Fruit fly (Drosophila melanogaster) whole organism, prepupa: Measurements from ENCODE around the gene CG2217.

Experiments used
- Blimp-1 ChIP-seq: fragments of 200-800 bp; sonication (Bioruptor generic); optimal IDR thresholded peaks from 3 replicates; lab custom pipeline; 2017; ENCODE audit warnings: missing biosample characterization, missing genetic modification characterization, mild to moderate bottlenecking, moderate library complexity, missing genetic modification reagents
- CG10631 ChIP-seq: fragments of 200-800 bp; sonication (Bioruptor generic); optimal IDR thresholded peaks from 2 replicates; lab custom pipeline; 2016; ENCODE audit warnings: missing biosample characterization, missing genetic modification characterization
- CG10669 ChIP-seq: fragments of 200-800 bp; sonication (Bioruptor generic); optimal IDR thresholded peaks from 3 replicates; lab custom pipeline; 2018; ENCODE audit warnings: missing biosample characterization, mild to moderate bottlenecking, missing genetic modification characterization, moderate library complexity
- CG11294 ChIP-seq: fragments of 200-800 bp; sonication (Bioruptor generic); IDR thresholded peaks from 2 replicates; pipeline ENCODE4 v1.3.6; 2022; ENCODE audit warnings: missing biosample characterization, missing genetic modification characterization
- CG11762 ChIP-seq: fragments of 200-800 bp; sonication (Bioruptor generic); optimal IDR thresholded peaks from 3 replicates; lab custom pipeline; 2016; ENCODE audit warnings: missing biosample characterization, missing genetic modification characterization; ENCODE audit not compliant: insufficient read depth
- CG11902 ChIP-seq: fragments of 200-800 bp; sonication (Bioruptor generic); optimal IDR thresholded peaks from 3 replicates; lab custom pipeline; 2016; ENCODE audit warnings: missing biosample characterization, missing genetic modification characterization
- CG15336 ChIP-seq: fragments of 200-800 bp; sonication (Bioruptor generic); IDR thresholded peaks from 2 replicates; pipeline ENCODE4 v1.3.6; 2022; ENCODE audit warnings: missing biosample characterization, missing genetic modification characterization
- CG1621 ChIP-seq: fragments of 200-800 bp; sonication (Bioruptor generic); optimal IDR thresholded peaks from 3 replicates; lab custom pipeline; 2018; ENCODE audit warnings: missing biosample characterization, mild to moderate bottlenecking, missing genetic modification characterization
- CG16779 ChIP-seq: fragments of 200-800 bp; sonication (Bioruptor generic); optimal IDR thresholded peaks from 3 replicates; lab custom pipeline; 2017; ENCODE audit warnings: missing biosample characterization, mild to moderate bottlenecking, missing genetic modification characterization
- CG31627 ChIP-seq: fragments of 200-800 bp; sonication (Bioruptor generic); optimal IDR thresholded peaks from 3 replicates; lab custom pipeline; 2016; ENCODE audit warnings: missing biosample characterization, missing genetic modification characterization
- CG34406 ChIP-seq: fragments of 200-800 bp; sonication (Bioruptor generic); optimal IDR thresholded peaks from 3 replicates; lab custom pipeline; 2016; ENCODE audit warnings: missing biosample characterization, missing genetic modification characterization
- CG3919 ChIP-seq: fragments of 200-800 bp; sonication (Bioruptor generic); optimal IDR thresholded peaks from 3 replicates; lab custom pipeline; 2016; ENCODE audit warnings: missing biosample characterization, missing genetic modification characterization
- CG6163 ChIP-seq: fragments of 200-800 bp; sonication (Bioruptor generic); IDR thresholded peaks from 3 replicates; pipeline ENCODE4 v1.3.6; 2022; ENCODE audit warnings: missing biosample characterization, missing genetic modification characterization
- CG6276 ChIP-seq: fragments of 200-800 bp; sonication (Bioruptor generic); optimal IDR thresholded peaks from 2 replicates; lab custom pipeline; 2017; ENCODE audit warnings: missing biosample characterization, mild to moderate bottlenecking, missing genetic modification characterization
- CG6808 ChIP-seq: fragments of 200-800 bp; sonication (Bioruptor generic); optimal IDR thresholded peaks from 3 replicates; lab custom pipeline; 2017; ENCODE audit warnings: missing biosample characterization, missing genetic modification characterization, mild to moderate bottlenecking, moderate library complexity, missing genetic modification reagents
- CG6854 ChIP-seq: fragments of 200-800 bp; sonication (Bioruptor generic); optimal IDR thresholded peaks from 2 replicates; lab custom pipeline; 2017; ENCODE audit warnings: missing biosample characterization, mild to moderate bottlenecking, missing genetic modification characterization
- CG7368 ChIP-seq: fragments of 200-800 bp; sonication (Bioruptor generic); optimal IDR thresholded peaks from 3 replicates; lab custom pipeline; 2016; ENCODE audit warnings: missing biosample characterization, missing genetic modification characterization
- CG8119 ChIP-seq: fragments of 200-800 bp; sonication (Bioruptor generic); IDR thresholded peaks from 3 replicates; pipeline ENCODE4 v1.3.6; 2022; ENCODE audit warnings: missing biosample characterization, missing genetic modification characterization
- CG8632 ChIP-seq: fragments of 200-800 bp; sonication (Bioruptor generic); optimal IDR thresholded peaks from 3 replicates; lab custom pipeline; 2016; ENCODE audit warnings: missing biosample characterization, missing genetic modification characterization
- CG9139 ChIP-seq: fragments of 200-800 bp; sonication (Bioruptor generic); optimal IDR thresholded peaks from 3 replicates; lab custom pipeline; 2017; ENCODE audit warnings: missing biosample characterization, mild to moderate bottlenecking, missing genetic modification characterization
- Eip75B ChIP-seq: fragments of 200-800 bp; sonication (Bioruptor generic); optimal IDR thresholded peaks from 3 replicates; lab custom pipeline; 2016; ENCODE audit warnings: missing biosample characterization, missing genetic modification characterization
- Eip78C ChIP-seq: fragments of 200-800 bp; sonication (Bioruptor generic); peaks from one replicate; lab custom pipeline; 2016; ENCODE audit warnings: missing biosample characterization, missing genetic modification characterization
- Eip93F ChIP-seq: fragments of 200-800 bp; sonication (Bioruptor generic); optimal IDR thresholded peaks from 2 replicates; lab custom pipeline; 2016; ENCODE audit warnings: missing biosample characterization, mild to moderate bottlenecking, missing genetic modification characterization
- Ets21C ChIP-seq: fragments of 200-800 bp; sonication (Bioruptor generic); optimal IDR thresholded peaks from 3 replicates; lab custom pipeline; 2016; ENCODE audit warnings: missing biosample characterization, missing genetic modification characterization
- Ets96B ChIP-seq: fragments of 200-800 bp; optimal IDR thresholded peaks from 2 replicates; lab custom pipeline; 2019; ENCODE audit warnings: missing biosample characterization, mild to moderate bottlenecking, missing genetic modification characterization, moderate library complexity
- Gug ChIP-seq: fragments of 200-800 bp; sonication (Bioruptor generic); IDR thresholded peaks from 2 replicates; pipeline ENCODE4 v1.3.6; 2022; ENCODE audit warnings: missing biosample characterization, missing genetic modification characterization
- Hr38 ChIP-seq: sonication (Bioruptor generic); optimal IDR thresholded peaks from 2 replicates; lab custom pipeline; 2016; ENCODE audit warnings: missing biosample characterization, missing genetic modification characterization
- Hr39 ChIP-seq: fragments of 200-800 bp; sonication (Bioruptor generic); optimal IDR thresholded peaks from 2 replicates; lab custom pipeline; 2016; ENCODE audit warnings: missing biosample characterization, missing genetic modification characterization
- Hr4 ChIP-seq: fragments of 200-800 bp; sonication (Bioruptor generic); optimal IDR thresholded peaks from 3 replicates; lab custom pipeline; 2016; ENCODE audit warnings: missing biosample characterization, missing genetic modification characterization
- Lpt ChIP-seq: fragments of 200-800 bp; sonication (Bioruptor generic); optimal IDR thresholded peaks from 3 replicates; lab custom pipeline; 2016; ENCODE audit warnings: missing biosample characterization, missing genetic modification characterization
- OdsH ChIP-seq: fragments of 200-800 bp; sonication (Bioruptor generic); optimal IDR thresholded peaks from 3 replicates; lab custom pipeline; 2016; ENCODE audit warnings: missing biosample characterization, missing genetic modification characterization
- Sox15 ChIP-seq: fragments of 200-800 bp; sonication (Bioruptor generic); optimal IDR thresholded peaks from 3 replicates; lab custom pipeline; 2016; ENCODE audit warnings: missing biosample characterization, missing genetic modification characterization
- acj6 ChIP-seq: fragments of 200-800 bp; sonication (Bioruptor generic); optimal IDR thresholded peaks from 3 replicates; lab custom pipeline; 2016; ENCODE audit warnings: missing biosample characterization, missing genetic modification characterization
- cyc ChIP-seq: fragments of 200-800 bp; sonication (Bioruptor generic); optimal IDR thresholded peaks from 3 replicates; lab custom pipeline; 2016; ENCODE audit warnings: missing biosample characterization, missing genetic modification characterization
- eg ChIP-seq: fragments of 200-800 bp; sonication (Bioruptor generic); IDR thresholded peaks from 3 replicates; pipeline ENCODE4 v1.3.6; 2022; ENCODE audit warnings: missing biosample characterization, missing genetic modification characterization
- esn ChIP-seq: fragments of 200-800 bp; sonication (Bioruptor generic); optimal IDR thresholded peaks from 2 replicates; lab custom pipeline; 2016; ENCODE audit warnings: missing biosample characterization, mild to moderate bottlenecking, missing genetic modification characterization, moderate library complexity
- fd59A ChIP-seq: fragments of 200-800 bp; sonication (Bioruptor generic); optimal IDR thresholded peaks from 2 replicates; lab custom pipeline; 2017; ENCODE audit warnings: missing biosample characterization, mild to moderate bottlenecking, missing genetic modification characterization, missing genetic modification reagents
- fd85E ChIP-seq: fragments of 200-800 bp; sonication (Bioruptor generic); optimal IDR thresholded peaks from 3 replicates; lab custom pipeline; 2016; ENCODE audit warnings: missing biosample characterization, missing genetic modification characterization
- fkh ChIP-seq: fragments of 200-800 bp; sonication (Bioruptor generic); optimal IDR thresholded peaks from 3 replicates; lab custom pipeline; 2017; ENCODE audit warnings: missing biosample characterization, mild to moderate bottlenecking, missing genetic modification characterization, moderate library complexity
- lz ChIP-seq: fragments of 200-800 bp; sonication (Bioruptor generic); optimal IDR thresholded peaks from 3 replicates; lab custom pipeline; 2016; ENCODE audit warnings: missing biosample characterization, missing genetic modification characterization
- net ChIP-seq: fragments of 200-800 bp; sonication (Bioruptor generic); optimal IDR thresholded peaks from 3 replicates; lab custom pipeline; 2016; ENCODE audit warnings: missing biosample characterization, missing genetic modification characterization
- pdm3 ChIP-seq: fragments of 200-800 bp; sonication (Bioruptor generic); optimal IDR thresholded peaks from 3 replicates; lab custom pipeline; 2016; ENCODE audit warnings: missing biosample characterization, missing genetic modification characterization
- spab ChIP-seq: fragments of 200-800 bp; sonication (Bioruptor generic); optimal IDR thresholded peaks from 2 replicates; lab custom pipeline; 2017; ENCODE audit warnings: missing biosample characterization, mild to moderate bottlenecking, missing genetic modification characterization, missing genetic modification reagents
- svp ChIP-seq: fragments of 200-800 bp; sonication (Bioruptor generic); peaks from one replicate; lab custom pipeline; 2016; ENCODE audit warnings: missing biosample characterization, missing genetic modification characterization
- topi ChIP-seq: fragments of 200-800 bp; sonication (Bioruptor generic); optimal IDR thresholded peaks from 3 replicates; lab custom pipeline; 2016; ENCODE audit warnings: missing biosample characterization, missing genetic modification characterization

Gene CG2217

DNA sequence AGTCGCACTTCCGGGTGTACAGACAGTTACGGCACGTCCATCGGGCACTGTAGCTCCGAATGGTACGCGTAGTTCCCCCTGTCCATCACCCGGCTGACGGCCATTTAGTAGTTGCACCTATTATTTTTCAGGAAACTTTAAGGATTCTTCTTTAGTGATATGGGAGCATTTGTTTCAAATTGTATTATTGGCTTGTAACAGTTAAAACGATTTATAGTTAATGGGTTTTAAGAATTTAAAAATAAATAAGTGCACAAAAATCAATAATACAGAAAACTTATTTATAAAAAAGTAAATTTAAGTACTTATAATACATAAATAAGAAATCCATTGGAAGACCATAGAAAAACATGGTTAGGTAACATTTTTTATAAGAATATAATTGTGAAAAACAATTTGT is at the start of gene CG2217, which contains the start of gene CG42740:
Gene CG2217, minus strand, starts transcription at position 101 of the 400 bp plus-strand sequence.
Gene CG42740, minus strand, starts transcription at position 101 of the 400 bp plus-strand sequence.
- no peak for TF ChIP-seq CG6276
- TF ChIP-seq CG3919, result no peak
- no peak for TF ChIP-seq CG34406 (GFP tag; lab: Kevin White, UChicago)
- TF ChIP-seq acj6 (GFP tag; lab: Kevin White, UChicago), result no peak
- TF ChIP-seq CG6808 (GFP tag; lab: Kevin White, UChicago), result no peak
- no peak for TF ChIP-seq Eip78C (GFP tag; lab: Kevin White, UChicago)
- TF ChIP-seq Eip93F (GFP tag; lab: Kevin White, UChicago), result no peak
- TF ChIP-seq CG11294 (GFP tag; lab: Robert Waterston, UW), result no peak

dm6 chr3R:30472331-30472730 is 49.6 kb upstream of the CG2217 start:
- TF ChIP-seq CG3919, result no peak
- no peak for TF ChIP-seq CG7368
- no peak for TF ChIP-seq CG11902
- no peak for TF ChIP-seq CG15336 (GFP tag; lab: Robert Waterston, UW)
- TF ChIP-seq CG16779 (tag; lab: Kevin White, UChicago), result no peak
- TF ChIP-seq fkh (GFP tag; lab: Kevin White, UChicago), result no peak

DNA sequence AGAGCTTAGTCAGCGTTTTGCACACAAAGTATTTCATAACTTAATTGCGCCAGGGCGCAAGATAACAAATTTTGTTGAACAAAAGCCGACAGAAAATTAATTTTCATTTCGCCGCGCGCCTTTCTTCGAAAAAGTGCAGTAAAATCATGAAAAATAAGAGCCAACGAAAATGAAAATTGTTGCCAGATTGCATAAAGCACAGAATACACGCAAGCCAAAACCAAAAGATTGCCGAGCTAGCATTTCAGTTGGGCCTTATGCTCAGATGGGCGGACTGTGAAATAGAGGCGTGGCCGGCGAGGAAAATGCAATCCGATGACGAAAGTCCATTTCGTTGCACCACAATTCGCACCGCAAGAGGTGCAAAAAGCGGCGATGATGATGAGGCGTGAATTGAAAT is 47.9 kb upstream of the CG2217 start:
- TF ChIP-seq Eip93F (GFP tag; lab: Kevin White, UChicago), result no peak
- TF ChIP-seq cyc (GFP tag; lab: Kevin White, UChicago), result no peak
- TF ChIP-seq Eip75B (GFP tag; lab: Kevin White, UChicago), result no peak
- TF ChIP-seq CG9139 (GFP tag; lab: Kevin White, UChicago), result no peak
- no peak for TF ChIP-seq fd59A (GFP tag; lab: Kevin White, UChicago)
- no peak for TF ChIP-seq svp (GFP tag; lab: Kevin White, UChicago)

DNA sequence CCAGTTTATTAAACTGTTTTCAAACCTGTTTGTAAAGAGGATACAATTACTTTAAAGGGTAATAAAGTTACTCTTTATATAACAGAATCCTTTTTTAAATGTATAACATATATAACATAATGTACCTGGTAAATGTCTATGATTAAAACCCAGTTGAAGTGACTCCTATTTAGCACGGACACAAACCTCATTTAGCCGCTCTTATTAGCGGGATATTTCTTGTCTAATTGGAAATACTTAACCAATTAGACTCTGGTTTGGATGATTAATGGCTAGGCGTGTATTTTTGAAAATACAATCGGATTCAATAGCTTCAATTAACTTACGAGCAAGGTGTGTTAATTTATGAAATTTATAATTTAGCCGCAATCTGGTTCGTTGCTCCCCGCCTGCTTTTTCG is 44.3 kb upstream of the CG2217 start:
- no peak for TF ChIP-seq Hr38 (GFP tag; lab: Kevin White, UChicago)
- peak; percentile 20 for TF ChIP-seq svp (GFP tag; lab: Kevin White, UChicago)
- no peak for TF ChIP-seq CG10669 (GFP tag; lab: Kevin White, UChicago)

- TF ChIP-seq Ets21C (GFP tag; lab: Kevin White, UChicago), result no peak
- TF ChIP-seq pdm3 (GFP tag; lab: Kevin White, UChicago), result no peak
- TF ChIP-seq CG11762, result no peak
- TF ChIP-seq OdsH (GFP tag; lab: Kevin White, UChicago), result no peak
- TF ChIP-seq CG16779 (tag; lab: Kevin White, UChicago), result no peak
- no peak for TF ChIP-seq Hr38 (GFP tag; lab: Kevin White, UChicago)
- no peak for TF ChIP-seq Ets96B
- TF ChIP-seq Sox15 (GFP tag; lab: Kevin White, UChicago), result no peak
- TF ChIP-seq CG34406 (GFP tag; lab: Kevin White, UChicago), result no peak
- peak; percentile 59 for TF ChIP-seq Eip78C (GFP tag; lab: Kevin White, UChicago)
- TF ChIP-seq CG1621 (tag; lab: Kevin White, UChicago), result peak; percentile 7
- TF ChIP-seq spab (GFP tag; lab: Kevin White, UChicago), result no peak
- no peak for TF ChIP-seq Hr4 (GFP tag; lab: Kevin White, UChicago)
- no peak for TF ChIP-seq CG10631
- no peak for TF ChIP-seq net
- no peak for TF ChIP-seq topi (GFP tag; lab: Kevin White, UChicago)
- no peak for TF ChIP-seq CG8119 (GFP tag; lab: Robert Waterston, UW)
- no peak for TF ChIP-seq fd85E (GFP tag; lab: Kevin White, UChicago)
- no peak for TF ChIP-seq Gug (GFP tag; lab: Robert Waterston, UW)
- no peak for TF ChIP-seq Eip93F (GFP tag; lab: Kevin White, UChicago)
- TF ChIP-seq CG11902, result no peak
- TF ChIP-seq Lpt (GFP tag; lab: Kevin White, UChicago), result no peak
- TF ChIP-seq CG6163 (GFP tag; lab: Robert Waterston, UW), result 0 out of 3 replicates have a peak, but pooled peaks have one; percentile 36
- TF ChIP-seq CG6854 (GFP tag; lab: Kevin White, UChicago), result no peak
- peak; percentile 83 for TF ChIP-seq svp (GFP tag; lab: Kevin White, UChicago)
- no peak for TF ChIP-seq Blimp-1
- TF ChIP-seq esn (GFP tag; lab: Kevin White, UChicago), result no peak
- TF ChIP-seq CG11294 (GFP tag; lab: Robert Waterston, UW), result no peak
- no peak for TF ChIP-seq CG8632 (GFP tag; lab: Kevin White, UChicago)
- no peak for TF ChIP-seq lz (GFP tag; lab: Kevin White, UChicago)
- TF ChIP-seq CG31627 (GFP tag; lab: Kevin White, UChicago), result no peak
- TF ChIP-seq eg (GFP tag; lab: Robert Waterston, UW), result no peak
- TF ChIP-seq Hr39 (GFP tag; lab: Kevin White, UChicago), result no peak
Measured at dm6 chr3R:30466515-30466914, 43.7 kb upstream of the CG2217 start.
